Worm (Caenorhabditis elegans) whole organism, L2 larva: Measurements from ENCODE around the gene W04H10.6.
A peak's percentile ranks its signal among the peaks of the same experiment; 100 is the strongest.

Experiments used
- C34F6.9 ChIP-seq: fragments of 150-350 bp; optimal IDR thresholded peaks from 2 replicates; lab custom pipeline; 2014; ENCODE audit warnings: missing biosample characterization, missing genetic modification characterization
- F13H6.1 ChIP-seq: sonication (generic microtip); optimal IDR thresholded peaks from 2 replicates; lab custom pipeline; 2016; ENCODE audit warnings: missing genetic modification characterization, missing compliant biosample characterization
- R02D3.7 ChIP-seq: fragments of 150-350 bp; optimal IDR thresholded peaks from 2 replicates; lab custom pipeline; 2014; ENCODE audit warnings: missing biosample characterization, missing genetic modification characterization
- Y55F3AM.14 ChIP-seq: fragments of 200-800 bp; sonication (Bioruptor generic); optimal IDR thresholded peaks from 2 replicates; lab custom pipeline; 2018; ENCODE audit warnings: mild to moderate bottlenecking, missing genetic modification characterization, missing compliant biosample characterization
- ZK546.5 ChIP-seq: sonication (generic microtip); optimal IDR thresholded peaks from 2 replicates; lab custom pipeline; 2017; ENCODE audit warnings: missing biosample characterization, missing genetic modification characterization
- ceh-16 ChIP-seq: fragments of 150-350 bp; optimal IDR thresholded peaks from 2 replicates; lab custom pipeline; 2014; ENCODE audit warnings: missing biosample characterization, missing genetic modification characterization
- ceh-82 ChIP-seq: fragments of 150-350 bp; optimal IDR thresholded peaks from 2 replicates; lab custom pipeline; 2014; ENCODE audit warnings: missing biosample characterization, missing genetic modification characterization
- crh-2 ChIP-seq: sonication (generic microtip); optimal IDR thresholded peaks from 2 replicates; lab custom pipeline; 2017; ENCODE audit warnings: missing biosample characterization, missing genetic modification characterization
- dmd-4 ChIP-seq: sonication (generic microtip); optimal IDR thresholded peaks from 2 replicates; lab custom pipeline; 2017; ENCODE audit warnings: missing biosample characterization, missing genetic modification characterization
- egl-27 ChIP-seq: sonication (generic microtip); optimal IDR thresholded peaks from 3 replicates; lab custom pipeline; 2017; ENCODE audit warnings: missing biosample characterization, missing genetic modification reagents, missing genetic modification characterization
- elt-1 ChIP-seq: fragments of 150-350 bp; optimal IDR thresholded peaks from 2 replicates; lab custom pipeline; 2014; ENCODE audit warnings: missing biosample characterization, missing genetic modification characterization
- fos-1 ChIP-seq: fragments of 150-350 bp; optimal IDR thresholded peaks from 2 replicates; lab custom pipeline; 2014; ENCODE audit warnings: missing biosample characterization, missing genetic modification characterization
- gmeb-1 ChIP-seq: fragments of 150-350 bp; optimal IDR thresholded peaks from 2 replicates; lab custom pipeline; 2014; ENCODE audit warnings: missing biosample characterization, missing genetic modification characterization
- lin-11 ChIP-seq: fragments of 150-350 bp; sonication (generic microtip); optimal IDR thresholded peaks from 2 replicates; lab custom pipeline; 2014; ENCODE audit warnings: missing biosample characterization, missing genetic modification characterization, inconsistent platforms, mixed read lengths
- lin-13 ChIP-seq: fragments of 150-350 bp; optimal IDR thresholded peaks from 2 replicates; lab custom pipeline; 2014; ENCODE audit warnings: missing biosample characterization, missing genetic modification reagents, missing genetic modification characterization
- lin-39 ChIP-seq: fragments of 150-350 bp; optimal IDR thresholded peaks from 2 replicates; lab custom pipeline; 2014; ENCODE audit warnings: missing biosample characterization, missing genetic modification reagents, missing genetic modification characterization
- lsy-2 ChIP-seq, 2 experiments: fragments of 150-350 bp in 1 of 2; sonication (generic microtip) in 1 of 2; optimal IDR thresholded peaks; 2 replicates each; lab custom pipeline; 2014 to 2017; ENCODE audit warnings: missing biosample characterization in 2 of 2, missing genetic modification characterization in 2 of 2
- mab-5 ChIP-seq: fragments of 150-350 bp; optimal IDR thresholded peaks from 2 replicates; lab custom pipeline; 2014; ENCODE audit warnings: missing biosample characterization, missing genetic modification characterization
- mbf-1 ChIP-seq: sonication (generic microtip); optimal IDR thresholded peaks from 2 replicates; lab custom pipeline; 2017; ENCODE audit warnings: missing biosample characterization, missing genetic modification characterization
- mdl-1 ChIP-seq, 2 experiments: fragments of 150-350 bp in 1 of 2; sonication (generic microtip) in 1 of 2; optimal IDR thresholded peaks; 2 replicates each; lab custom pipeline; 2017; ENCODE audit warnings: missing biosample characterization in 2 of 2, missing genetic modification characterization in 2 of 2
- nhr-12 ChIP-seq: fragments of 150-350 bp; optimal IDR thresholded peaks from 2 replicates; lab custom pipeline; 2014; ENCODE audit warnings: missing biosample characterization, missing genetic modification characterization
- nhr-129 ChIP-seq: fragments of 150-350 bp; optimal IDR thresholded peaks from 2 replicates; lab custom pipeline; 2014; ENCODE audit warnings: missing biosample characterization, missing genetic modification characterization
- nhr-21 ChIP-seq: fragments of 150-350 bp; optimal IDR thresholded peaks from 2 replicates; lab custom pipeline; 2014; ENCODE audit warnings: missing biosample characterization, missing genetic modification characterization
- nhr-23 ChIP-seq: fragments of 150-350 bp; optimal IDR thresholded peaks from 2 replicates; lab custom pipeline; 2014; ENCODE audit warnings: missing biosample characterization, missing genetic modification reagents, missing genetic modification characterization
- nhr-237 ChIP-seq: fragments of 150-350 bp; optimal IDR thresholded peaks from 2 replicates; lab custom pipeline; 2014; ENCODE audit warnings: missing biosample characterization, missing genetic modification characterization
- nhr-25 ChIP-seq: fragments of 150-350 bp; sonication (generic microtip); optimal IDR thresholded peaks from 3 replicates; lab custom pipeline; 2014; ENCODE audit warnings: missing biosample characterization, missing genetic modification characterization
- nhr-77 ChIP-seq: fragments of 150-350 bp; optimal IDR thresholded peaks from 2 replicates; lab custom pipeline; 2014; ENCODE audit warnings: missing biosample characterization, missing genetic modification characterization
- sem-4 ChIP-seq: fragments of 150-350 bp; optimal IDR thresholded peaks from 2 replicates; lab custom pipeline; 2014; ENCODE audit warnings: missing biosample characterization, missing genetic modification reagents, missing genetic modification characterization
- skn-1 ChIP-seq: sonication (generic microtip); optimal IDR thresholded peaks from 2 replicates; lab custom pipeline; 2017; ENCODE audit warnings: missing biosample characterization, missing genetic modification characterization
- sma-3 ChIP-seq: sonication (generic microtip); optimal IDR thresholded peaks from 2 replicates; lab custom pipeline; 2016; ENCODE audit warnings: missing genetic modification reagents, missing genetic modification characterization, missing compliant biosample characterization
- sma-9 ChIP-seq, 2 experiments: fragments of 150-350 bp in 1 of 2; sonication (generic microtip) in 1 of 2; optimal IDR thresholded peaks; 2 replicates each; lab custom pipeline; 2014 to 2016; ENCODE audit warnings: missing genetic modification characterization in 2 of 2, mild to moderate bottlenecking in 1 of 2, missing biosample characterization in 1 of 2, missing compliant biosample characterization in 1 of 2, missing genetic modification reagents in 1 of 2, moderate library complexity in 1 of 2
- snpc-4 ChIP-seq: fragments of 150-350 bp; optimal IDR thresholded peaks from 2 replicates; lab custom pipeline; 2014; ENCODE audit warnings: missing biosample characterization, missing genetic modification characterization
- unc-39 ChIP-seq: fragments of 150-350 bp; optimal IDR thresholded peaks from 2 replicates; lab custom pipeline; 2014; ENCODE audit warnings: missing biosample characterization, missing genetic modification characterization
- unc-55 ChIP-seq: fragments of 150-350 bp; sonication (generic microtip); optimal IDR thresholded peaks from 3 replicates; lab custom pipeline; 2014; ENCODE audit warnings: missing biosample characterization, missing genetic modification reagents, missing genetic modification characterization
- unc-62 ChIP-seq: fragments of 150-350 bp; optimal IDR thresholded peaks from 2 replicates; lab custom pipeline; 2014; ENCODE audit warnings: missing biosample characterization, missing genetic modification reagents, missing genetic modification characterization
- zag-1 ChIP-seq: fragments of 150-350 bp; optimal IDR thresholded peaks from 2 replicates; lab custom pipeline; 2014; ENCODE audit warnings: missing biosample characterization, missing genetic modification characterization
- ztf-1 ChIP-seq: fragments of 200-800 bp; sonication (Bioruptor generic); conservative IDR thresholded peaks from 2 replicates; pipeline ENCODE4 v1.3.6; 2022; ENCODE audit warnings: missing genetic modification characterization, missing compliant biosample characterization
- ztf-4 ChIP-seq: fragments of 150-350 bp; optimal IDR thresholded peaks from 2 replicates; lab custom pipeline; 2014; ENCODE audit warnings: missing biosample characterization, missing genetic modification characterization

The W04H10.6 gene

ce11 chrII:625926-626325 lies 17.7 kb upstream of the W04H10.6 start (continued):
- no peak for TF ChIP-seq ZK546.5
- no peak for TF ChIP-seq ztf-1 (GFP tag; lab: Robert Waterston, UW)
- no peak for TF ChIP-seq mdl-1 (tag; optimal IDR thresholded peaks at IDR 0.05; lab: Kevin White, UChicago)
- TF ChIP-seq Y55F3AM.14: no peak
- no peak for TF ChIP-seq lsy-2 (tag; optimal IDR thresholded peaks at IDR 0.05; lab: Kevin White, UChicago)
- TF ChIP-seq sma-9 (GFP tag; optimal IDR thresholded peaks at IDR 0.05; lab: Kevin White, UChicago): peak; percentile 59
- TF ChIP-seq sma-9 (tag; optimal IDR thresholded peaks at IDR 0.05; lab: Kevin White, UChicago): no peak
- TF ChIP-seq lin-11: no peak
- no peak for TF ChIP-seq sem-4 (tag; lab: Kevin White, UChicago)
- peak; percentile 56 for TF ChIP-seq sma-3 (GFP tag; lab: Kevin White, UChicago)
- TF ChIP-seq ceh-82 (tag; lab: Kevin White, UChicago): no peak
- peak; percentile 63 for TF ChIP-seq fos-1 (tag; lab: Kevin White, UChicago)
- TF ChIP-seq nhr-77 (tag; lab: Kevin White, UChicago): no peak
- no peak for TF ChIP-seq elt-1 (tag; lab: Kevin White, UChicago)
- no peak for TF ChIP-seq lin-39 (tag; lab: Kevin White, UChicago)
- peak; percentile 73 for TF ChIP-seq nhr-25 (tag; lab: Kevin White, UChicago)

ce11 chrII:624443-624842 lies 16.2 kb upstream of the W04H10.6 start, which contains the start of gene T04B8.5:
Gene T04B8.5, minus strand, starts transcription at chrII:624543.
- TF ChIP-seq unc-55 (GFP tag; lab: Kevin White, UChicago) (no peak), skn-1 (tag; lab: Kevin White, UChicago) (no peak), egl-27 (tag; lab: Kevin White, UChicago) (no peak), ztf-4 (tag; lab: Kevin White, UChicago) (no peak), F13H6.1 (tag; lab: Kevin White, UChicago) (no peak), Y55F3AM.14 (no peak), lin-11 (no peak), mdl-1 (tag; optimal IDR thresholded peaks at IDR 0.05; lab: Kevin White, UChicago) (no peak), gmeb-1 (tag; lab: Kevin White, UChicago) (no peak), nhr-25 (tag; lab: Kevin White, UChicago) (no peak), crh-2 (no peak), zag-1 (tag; lab: Kevin White, UChicago) (no peak)

ce11 chrII:622478-622877 lies 14.2 kb upstream of the W04H10.6 start:
- TF ChIP-seq lin-11 (no peak), R02D3.7 (tag; lab: Kevin White, UChicago) (no peak), unc-55 (GFP tag; lab: Kevin White, UChicago) (peak; percentile 59), mab-5 (tag; lab: Kevin White, UChicago) (peak; percentile 4), nhr-129 (tag; lab: Kevin White, UChicago) (peak; percentile 35), ceh-16 (tag; lab: Kevin White, UChicago) (no peak), mbf-1 (tag; lab: Kevin White, UChicago) (no peak), F13H6.1 (tag; lab: Kevin White, UChicago) (peak; percentile 29), unc-39 (tag; lab: Kevin White, UChicago) (no peak), sma-9 (GFP tag; optimal IDR thresholded peaks at IDR 0.05; lab: Kevin White, UChicago) (peak; percentile 19), sma-9 (tag; optimal IDR thresholded peaks at IDR 0.05; lab: Kevin White, UChicago) (no peak), nhr-21 (tag; lab: Kevin White, UChicago) (no peak), C34F6.9 (peak; percentile 43), zag-1 (tag; lab: Kevin White, UChicago) (no peak), snpc-4 (tag; lab: Kevin White, UChicago) (no peak), unc-62 (GFP tag; lab: Kevin White, UChicago) (no peak), ztf-4 (tag; lab: Kevin White, UChicago) (no peak), nhr-12 (tag; lab: Kevin White, UChicago) (no peak), nhr-237 (tag; lab: Kevin White, UChicago) (no peak), ztf-1 (GFP tag; lab: Robert Waterston, UW) (no peak), lin-13 (peak; percentile 33), fos-1 (tag; lab: Kevin White, UChicago) (peak; percentile 61), nhr-23 (tag; lab: Kevin White, UChicago) (no peak), mdl-1 (tag; optimal IDR thresholded peaks at IDR 0.05; lab: Kevin White, UChicago) (no peak), dmd-4 (no peak)
- TF ChIP-seq, all 48 proteins: peak for 8
